Worm (Caenorhabditis elegans) whole organism, L1 larva: Measurements from ENCODE around the gene zipt-16.
"Not testable (repeated sequence)": the region's sequence is repeated elsewhere in the genome, so short reads cannot be mapped to it uniquely, and the experiment has no call there.

ENCODE experiments used
- C04F5.9 ChIP-seq: sonication (generic microtip); optimal IDR thresholded peaks from 2 replicates; lab custom pipeline; 2016; ENCODE audit warnings: missing genetic modification characterization, missing compliant biosample characterization
- C16A3.4 ChIP-seq: fragments of 150-350 bp; optimal IDR thresholded peaks from 2 replicates; lab custom pipeline; 2014; ENCODE audit warnings: missing biosample characterization, missing genetic modification characterization
- C34B4.2 ChIP-seq: sonication (generic microtip); optimal IDR thresholded peaks from 2 replicates; lab custom pipeline; 2017; ENCODE audit warnings: mild to moderate bottlenecking, missing genetic modification characterization, missing compliant biosample characterization
- F16B12.6 ChIP-seq: fragments of 150-350 bp; optimal IDR thresholded peaks from 2 replicates; lab custom pipeline; 2014; ENCODE audit warnings: missing biosample characterization, missing genetic modification characterization
- ceh-88 ChIP-seq: fragments of 200-800 bp; sonication (Bioruptor generic); IDR thresholded peaks from 2 replicates; pipeline ENCODE4 v1.3.6; 2022; ENCODE audit warnings: missing genetic modification characterization, missing compliant biosample characterization
- ceh-90 ChIP-seq: sonication (generic microtip); optimal IDR thresholded peaks from 2 replicates; lab custom pipeline; 2016; ENCODE audit warnings: missing genetic modification characterization, missing compliant biosample characterization
- dsc-1 ChIP-seq: sonication (generic microtip); optimal IDR thresholded peaks from 2 replicates; lab custom pipeline; 2016; ENCODE audit warnings: mild to moderate bottlenecking, missing genetic modification characterization, missing compliant biosample characterization
- efl-1 ChIP-seq, 4 experiments: fragments of 150-350 bp; optimal IDR thresholded peaks in 3 of 4; peaks in 1 of 4; 1 replicate in 1 of 4; 2 replicates in 3 of 4; lab custom pipeline; 2014; ENCODE audit warnings: missing biosample characterization in 2 of 4, missing genetic modification characterization in 2 of 4, missing genetic modification reagents in 2 of 4
- elt-2 ChIP-seq: sonication (generic microtip); optimal IDR thresholded peaks from 2 replicates; lab custom pipeline; 2016; ENCODE audit warnings: missing genetic modification characterization, mild to moderate bottlenecking, inconsistent platforms, missing compliant biosample characterization, missing genetic modification reagents
- fkh-4 ChIP-seq: sonication (generic microtip); optimal IDR thresholded peaks from 2 replicates; lab custom pipeline; 2016; ENCODE audit warnings: missing compliant biosample characterization, missing genetic modification characterization, borderline replicate concordance
- fkh-8 ChIP-seq: sonication (generic microtip); optimal IDR thresholded peaks from 2 replicates; lab custom pipeline; 2016; ENCODE audit warnings: mild to moderate bottlenecking, missing genetic modification characterization, missing compliant biosample characterization
- hpl-2 ChIP-seq: fragments of 150-350 bp; optimal IDR thresholded peaks from 2 replicates; lab custom pipeline; 2014; ENCODE audit warnings: missing biosample characterization, missing genetic modification reagents, missing genetic modification characterization
- irx-1 ChIP-seq: sonication (generic microtip); optimal IDR thresholded peaks from 2 replicates; lab custom pipeline; 2016; ENCODE audit warnings: missing genetic modification characterization, missing compliant biosample characterization
- isw-1 ChIP-seq: fragments of 200-800 bp; sonication (Bioruptor generic); IDR thresholded peaks from 2 replicates; pipeline ENCODE4 v1.3.6; 2022; ENCODE audit warnings: missing genetic modification characterization, missing compliant biosample characterization
- jun-1 ChIP-seq: fragments of 150-350 bp; optimal IDR thresholded peaks from 2 replicates; lab custom pipeline; 2014; ENCODE audit warnings: missing biosample characterization, missing genetic modification reagents, missing genetic modification characterization
- lin-13 ChIP-seq: fragments of 150-350 bp; optimal IDR thresholded peaks from 2 replicates; lab custom pipeline; 2014; ENCODE audit warnings: missing biosample characterization, missing genetic modification reagents, missing genetic modification characterization
- lin-14 ChIP-seq: fragments of 200-800 bp; sonication (Bioruptor generic); optimal IDR thresholded peaks from 2 replicates; lab custom pipeline; 2018; ENCODE audit warnings: mild to moderate bottlenecking, missing genetic modification characterization, moderate library complexity, missing compliant biosample characterization
- lin-15B ChIP-seq: fragments of 150-350 bp; sonication (generic microtip); optimal IDR thresholded peaks from 3 replicates; lab custom pipeline; 2014; ENCODE audit warnings: missing biosample characterization, missing genetic modification characterization
- lin-39 ChIP-seq: fragments of 150-350 bp; optimal IDR thresholded peaks from 2 replicates; lab custom pipeline; 2014; ENCODE audit warnings: missing biosample characterization, missing genetic modification reagents, missing genetic modification characterization
- lir-3 ChIP-seq: sonication (generic microtip); optimal IDR thresholded peaks from 2 replicates; lab custom pipeline; 2016; ENCODE audit warnings: mild to moderate bottlenecking, missing genetic modification characterization, moderate library complexity, missing compliant biosample characterization; ENCODE audit not compliant: poor library complexity
- lsy-2 ChIP-seq, 2 experiments: fragments of 150-350 bp; optimal IDR thresholded peaks; 2 replicates each; lab custom pipeline; 2014; ENCODE audit warnings: missing biosample characterization in 2 of 2, missing genetic modification characterization in 2 of 2
- mab-9 ChIP-seq: fragments of 200-800 bp; sonication (Bioruptor generic); IDR thresholded peaks from 2 replicates; pipeline ENCODE4 v1.3.6; 2022; ENCODE audit warnings: missing genetic modification reagents, missing genetic modification characterization, missing compliant biosample characterization
- mdl-1 ChIP-seq, 2 experiments: fragments of 150-350 bp; optimal IDR thresholded peaks; 2 replicates each; lab custom pipeline; 2014 to 2017; ENCODE audit warnings: missing biosample characterization in 2 of 2, missing genetic modification characterization in 2 of 2, inconsistent platforms in 1 of 2
- mef-2 ChIP-seq: fragments of 150-350 bp; optimal IDR thresholded peaks from 2 replicates; lab custom pipeline; 2014; ENCODE audit warnings: missing biosample characterization, missing genetic modification characterization
- nhr-11 ChIP-seq: fragments of 150-350 bp; optimal IDR thresholded peaks from 2 replicates; lab custom pipeline; 2014; ENCODE audit warnings: missing biosample characterization, missing genetic modification characterization
- nhr-12 ChIP-seq: sonication (generic microtip); optimal IDR thresholded peaks from 2 replicates; lab custom pipeline; 2017; ENCODE audit warnings: missing biosample characterization, missing genetic modification characterization
- nhr-19 ChIP-seq: fragments of 200-800 bp; sonication (Bioruptor generic); conservative IDR thresholded peaks from 2 replicates; pipeline ENCODE4 v1.3.6; 2022; ENCODE audit warnings: missing genetic modification characterization, missing compliant biosample characterization
- nhr-20 ChIP-seq: sonication (generic microtip); optimal IDR thresholded peaks from 2 replicates; lab custom pipeline; 2016; ENCODE audit warnings: mild to moderate bottlenecking, missing genetic modification characterization, missing compliant biosample characterization
- nhr-77 ChIP-seq: fragments of 150-350 bp; optimal IDR thresholded peaks from 2 replicates; lab custom pipeline; 2014; ENCODE audit warnings: missing biosample characterization, missing genetic modification characterization
- nhr-84 ChIP-seq: sonication (generic microtip); optimal IDR thresholded peaks from 2 replicates; lab custom pipeline; 2017; ENCODE audit warnings: missing biosample characterization, missing genetic modification characterization
- nhr-85 ChIP-seq: sonication (generic microtip); peaks from one replicate; lab custom pipeline; 2016; ENCODE audit warnings: missing genetic modification characterization, inconsistent platforms, missing compliant biosample characterization
- nhr-90 ChIP-seq: sonication (generic microtip); optimal IDR thresholded peaks from 2 replicates; lab custom pipeline; 2016; ENCODE audit warnings: mild to moderate bottlenecking, missing genetic modification characterization, missing compliant biosample characterization; ENCODE audit not compliant: poor library complexity
- pax-3 ChIP-seq: fragments of 200-800 bp; sonication (Bioruptor generic); optimal IDR thresholded peaks from 2 replicates; lab custom pipeline; 2018; ENCODE audit warnings: mild to moderate bottlenecking, missing genetic modification characterization, moderate library complexity, missing compliant biosample characterization
- rnt-1 ChIP-seq: sonication (generic microtip); optimal IDR thresholded peaks from 2 replicates; lab custom pipeline; 2016; ENCODE audit warnings: mild to moderate bottlenecking, missing genetic modification characterization, moderate library complexity, missing compliant biosample characterization
- snu-23 ChIP-seq: sonication (generic microtip); optimal IDR thresholded peaks from 2 replicates; lab custom pipeline; 2016; ENCODE audit warnings: missing genetic modification characterization, missing compliant biosample characterization
- vab-15 ChIP-seq: sonication (generic microtip); optimal IDR thresholded peaks from 2 replicates; lab custom pipeline; 2017; ENCODE audit warnings: missing genotype, mild to moderate bottlenecking, missing genetic modification characterization, missing compliant biosample characterization
- xbp-1 ChIP-seq: sonication (generic microtip); optimal IDR thresholded peaks from 2 replicates; lab custom pipeline; 2016; ENCODE audit warnings: missing genetic modification characterization, missing compliant biosample characterization
- zip-4 ChIP-seq: fragments of 200-800 bp; sonication (Bioruptor generic); optimal IDR thresholded peaks from 2 replicates; lab custom pipeline; 2018; ENCODE audit warnings: mild to moderate bottlenecking, missing genetic modification characterization, moderate library complexity, missing compliant biosample characterization
- ztf-4 ChIP-seq: fragments of 150-350 bp; optimal IDR thresholded peaks from 2 replicates; lab custom pipeline; 2014; ENCODE audit warnings: missing biosample characterization, missing genetic modification characterization

The zipt-16 gene

ce11 chrV:11474399-11474798, 11.6 kb downstream of the zipt-16 start, which contains the start of gene nas-22:
nas-22 (plus strand) TSS chrV:11474699.
- TF ChIP-seq nhr-19 (GFP tag; lab: Robert Waterston, UW) (no peak), ceh-90 (tag; lab: Kevin White, UChicago) (no peak), F16B12.6 (tag; lab: Kevin White, UChicago) (no peak), nhr-11 (no peak), zip-4 (GFP tag; lab: Kevin White, UChicago) (no peak), nhr-77 (tag; lab: Kevin White, UChicago) (no peak), vab-15 (tag; lab: Kevin White, UChicago) (no peak), lin-15B (tag; lab: Kevin White, UChicago) (no peak), lin-13 (GFP tag; lab: Kevin White, UChicago) (no peak), nhr-85 (tag; lab: Kevin White, UChicago) (no peak), nhr-20 (no peak), rnt-1 (tag; lab: Kevin White, UChicago) (no peak), isw-1 (GFP tag; lab: Robert Waterston, UW) (no peak), nhr-90 (tag; lab: Kevin White, UChicago) (no peak), C04F5.9 (no peak), pax-3 (tag; lab: Kevin White, UChicago) (no peak), C34B4.2 (tag; lab: Kevin White, UChicago) (no peak)
- TF ChIP-seq, all 84 proteins: peak for 0

ce11 chrV:11475638-11476037, 12.8 kb downstream of the zipt-16 start, which contains the start of gene T11F9.7:
T11F9.7 (plus strand) TSS chrV:11475938.
- not testable (repeated sequence) for TF ChIP-seq fkh-8 (tag; lab: Kevin White, UChicago); mdl-1 (tag; optimal IDR thresholded peaks at IDR 0.05; lab: Kevin White, UChicago); rnt-1 (tag; lab: Kevin White, UChicago)

DNA sequence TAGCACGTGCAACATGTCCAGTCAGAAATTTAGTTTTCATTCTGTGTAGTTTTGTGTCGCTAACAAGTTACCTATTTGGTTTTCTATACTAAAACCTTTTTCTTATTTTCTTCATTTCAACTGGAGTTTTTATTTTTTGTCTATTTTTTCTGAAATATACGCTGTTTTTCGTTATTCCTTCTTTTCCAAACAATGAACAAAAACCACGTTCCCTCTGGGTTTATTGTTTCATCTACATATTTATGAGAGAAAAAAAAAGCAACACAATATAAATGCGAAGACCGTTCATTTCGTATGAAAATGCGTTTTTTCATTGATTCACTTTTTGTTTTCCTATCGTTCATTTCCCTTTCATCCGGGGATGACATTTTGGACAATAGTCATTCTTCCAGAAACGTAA, 16.6 kb downstream of the zipt-16 start, which contains the start of gene T11F9.22:
T11F9.22 (plus strand) TSS at position 301 of the 400 bp plus-strand sequence.
- TF ChIP-seq ceh-88 (GFP tag; lab: Robert Waterston, UW) (no peak), efl-1 (optimal IDR thresholded peaks at IDR 0.05; lab: Kevin White, UChicago) (no peak), efl-1 (GFP tag; optimal IDR thresholded peaks at IDR 0.05 in 1 of 2; lab: Kevin White, UChicago) (peak in 1 of 2 experiments; percentile 64), hpl-2 (no peak), ztf-4 (tag; lab: Kevin White, UChicago) (no peak), jun-1 (tag; lab: Kevin White, UChicago) (no peak)

- not testable (repeated sequence) for TF ChIP-seq lin-39 (tag; lab: Kevin White, UChicago); lsy-2 (tag; optimal IDR thresholded peaks at IDR 0.05; lab: Kevin White, UChicago); nhr-84 (tag; lab: Kevin White, UChicago)
Observed at ce11 chrV:11480734-11481133, 17.9 kb downstream of the zipt-16 start, which contains the start of gene T11F9.14. T11F9.14 (minus strand) TSS chrV:11480834.

DNA sequence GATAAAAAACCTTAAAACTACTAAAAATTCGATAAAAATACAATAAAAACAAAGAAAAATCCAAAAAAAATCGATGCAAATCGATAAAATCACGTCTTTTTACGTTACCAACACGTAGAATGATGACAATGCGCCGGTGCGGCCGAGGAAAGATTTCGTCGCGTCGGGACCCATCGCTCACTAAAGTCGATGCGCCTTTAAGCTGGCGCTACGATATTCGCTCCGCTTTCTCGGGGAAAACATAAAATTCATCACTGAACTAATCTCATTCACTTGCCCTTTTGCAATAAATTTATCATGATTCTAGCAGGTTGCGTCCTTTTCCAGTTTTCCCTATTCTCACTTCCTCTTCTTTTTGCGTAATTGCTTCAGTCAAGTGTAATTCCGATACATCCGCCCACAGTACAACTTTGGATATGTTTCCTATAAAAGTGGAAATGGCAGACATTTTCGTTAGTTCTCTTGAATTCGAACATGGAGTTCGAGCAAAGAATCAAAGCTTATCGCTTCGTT, 20.8 kb downstream of the zipt-16 start, which contains the start of gene col-157:
col-157 (plus strand) TSS at position 463 of the 513 bp plus-strand sequence.
- not testable (repeated sequence) for TF ChIP-seq pax-3 (tag; lab: Kevin White, UChicago); irx-1 (tag; lab: Kevin White, UChicago); mab-9 (GFP tag; lab: Robert Waterston, UW)

- TF ChIP-seq lir-3 (no peak), fkh-4 (tag; lab: Kevin White, UChicago) (no peak), nhr-12 (tag; lab: Kevin White, UChicago) (no peak), C16A3.4 (tag; lab: Kevin White, UChicago) (no peak), xbp-1 (tag; lab: Kevin White, UChicago) (no peak), dsc-1 (tag; lab: Kevin White, UChicago) (no peak), mef-2 (tag; lab: Kevin White, UChicago) (no peak), ztf-4 (tag; lab: Kevin White, UChicago) (no peak), elt-2 (tag; lab: Kevin White, UChicago) (no peak), C34B4.2 (tag; lab: Kevin White, UChicago) (no peak), isw-1 (GFP tag; lab: Robert Waterston, UW) (no peak), lin-13 (GFP tag; lab: Kevin White, UChicago) (no peak), snu-23 (GFP tag; lab: Kevin White, UChicago) (no peak), nhr-19 (GFP tag; lab: Robert Waterston, UW) (no peak), lin-14 (GFP tag; lab: Kevin White, UChicago) (no peak)
Observed at ce11 chrV:11484404-11484803, 21.6 kb downstream of the zipt-16 start.
